Worm (Caenorhabditis elegans): ENCODE measurements around the gene amt-4.

DNA sequence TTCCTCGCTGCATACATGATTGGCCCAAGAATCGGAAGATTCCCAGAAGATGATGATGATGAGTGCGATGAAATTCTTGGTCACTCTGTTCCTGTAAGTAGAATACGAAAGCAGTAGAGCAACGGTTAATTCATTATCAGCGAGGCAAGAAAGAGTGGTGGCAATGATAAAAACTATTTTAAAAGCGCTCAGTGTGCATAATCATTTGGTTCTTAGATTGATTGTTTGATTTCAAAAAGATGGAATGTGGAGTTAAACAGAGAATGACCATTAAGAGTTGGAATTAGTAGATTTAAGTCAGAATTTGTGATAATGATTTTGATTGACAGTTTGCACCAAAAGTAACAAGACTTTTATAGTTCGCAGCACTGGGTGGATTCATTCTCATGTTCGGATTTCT is 2.0 kb downstream of the amt-4 start:
- TF ChIP-seq ces-1 (GFP tag; optimal IDR thresholded peaks at IDR 0.05): no peak
- TF ChIP-seq unc-62 (GFP tag; optimal IDR thresholded peaks at IDR 0.05): no peak
- no peak for TF ChIP-seq elt-3 (tag; optimal IDR thresholded peaks at IDR 0.05)
- no peak for TF ChIP-seq nhr-237 (tag; optimal IDR thresholded peaks at IDR 0.05)
- TF ChIP-seq sptf-1 (tag; optimal IDR thresholded peaks at IDR 0.05): no peak
- TF ChIP-seq nhr-12 (tag; optimal IDR thresholded peaks at IDR 0.05): no peak
- no peak for TF ChIP-seq lin-13 (tag; optimal IDR thresholded peaks at IDR 0.05)
- no peak for TF ChIP-seq nhr-28 (tag; optimal IDR thresholded peaks at IDR 0.05)
- no peak for TF ChIP-seq nhr-76 (tag; optimal IDR thresholded peaks at IDR 0.05)
- TF ChIP-seq zip-8 (tag; optimal IDR thresholded peaks at IDR 0.05): no peak
- no peak for TF ChIP-seq pha-4 (tag; optimal IDR thresholded peaks at IDR 0.05)

Measured in whole organism, mixed stage, embryonic.